Worm (Caenorhabditis elegans) whole organism, L4 larva: ENCODE data around the gene tebp-1.

Source experiments
- F26F4.8 ChIP-seq: fragments of 200-800 bp; sonication (Bioruptor generic); conservative IDR thresholded peaks from 2 replicates; pipeline ENCODE4 v1.3.6; 2022; ENCODE audit warnings: missing genetic modification characterization, missing compliant biosample characterization
- F44E2.7 ChIP-seq: fragments of 200-800 bp; sonication (Bioruptor generic); IDR thresholded peaks from 2 replicates; pipeline ENCODE4 v2.1.2; 2022; ENCODE audit warnings: missing genetic modification characterization, missing compliant biosample characterization
- F49E8.2 ChIP-seq: sonication (generic microtip); optimal IDR thresholded peaks from 2 replicates; lab custom pipeline; 2016; ENCODE audit warnings: missing compliant biosample characterization, mild to moderate bottlenecking, missing genetic modification characterization, borderline replicate concordance
- R02D3.7 ChIP-seq: fragments of 150-350 bp; sonication (generic microtip); optimal IDR thresholded peaks from 3 replicates; lab custom pipeline; 2014; ENCODE audit warnings: missing biosample characterization, missing genetic modification characterization
- T26A8.4 ChIP-seq: fragments of 200-800 bp; sonication (Bioruptor generic); IDR thresholded peaks from 2 replicates; pipeline ENCODE4 v1.3.6; 2022; ENCODE audit warnings: missing genetic modification characterization, missing compliant biosample characterization
- ZK337.2 ChIP-seq: fragments of 200-800 bp; sonication (Bioruptor generic); IDR thresholded peaks from 2 replicates; pipeline ENCODE4 v1.3.6; 2022; ENCODE audit warnings: missing genetic modification reagents, missing genetic modification characterization, missing compliant biosample characterization
- aly-2 ChIP-seq: sonication (generic microtip); optimal IDR thresholded peaks from 2 replicates; lab custom pipeline; 2018; ENCODE audit warnings: missing biosample characterization, missing genetic modification characterization
- ama-1 ChIP-seq: fragments of 150-350 bp; optimal IDR thresholded peaks from 2 replicates; lab custom pipeline; 2014; ENCODE audit warnings: inconsistent platforms, mixed read lengths
- ceh-44 ChIP-seq: fragments of 200-800 bp; sonication (Bioruptor generic); IDR thresholded peaks from 2 replicates; pipeline ENCODE4 v1.3.6; 2022; ENCODE audit warnings: missing genetic modification reagents, missing genetic modification characterization, missing compliant biosample characterization
- ceh-82 ChIP-seq: sonication (generic microtip); optimal IDR thresholded peaks from 2 replicates; lab custom pipeline; 2017; ENCODE audit warnings: missing biosample characterization, missing genetic modification characterization
- daf-19 ChIP-seq: fragments of 200-800 bp; sonication (Bioruptor generic); conservative IDR thresholded peaks from 2 replicates; pipeline ENCODE4 v1.3.6; 2022; ENCODE audit warnings: missing genetic modification characterization, missing compliant biosample characterization
- daf-8 ChIP-seq: fragments of 200-800 bp; sonication (Bioruptor generic); IDR thresholded peaks from 2 replicates; pipeline ENCODE4 v1.3.6; 2022; ENCODE audit warnings: missing genetic modification characterization, missing compliant biosample characterization
- dmd-9 ChIP-seq: fragments of 200-800 bp; sonication (Bioruptor generic); IDR thresholded peaks from 2 replicates; pipeline ENCODE4 v1.3.6; 2022; ENCODE audit warnings: missing genetic modification reagents, missing genetic modification characterization, missing compliant biosample characterization
- dpl-1 ChIP-seq: fragments of 150-350 bp; optimal IDR thresholded peaks from 2 replicates; lab custom pipeline; 2014; ENCODE audit warnings: missing biosample characterization, missing genetic modification reagents, missing genetic modification characterization
- egl-43 ChIP-seq: fragments of 200-800 bp; sonication (Bioruptor generic); IDR thresholded peaks from 2 replicates; pipeline ENCODE4 v1.3.6; 2022; ENCODE audit warnings: missing genetic modification reagents, missing genetic modification characterization, missing compliant biosample characterization
- hif-1 ChIP-seq, 2 experiments: sonication (generic microtip); optimal IDR thresholded peaks; 2 replicates each; lab custom pipeline; 2016 to 2017; ENCODE audit warnings: missing compliant biosample characterization in 2 of 2, missing genetic modification characterization in 2 of 2, missing genetic modification reagents in 2 of 2, missing genotype in 2 of 2, mild to moderate bottlenecking in 1 of 2
- hlh-30 ChIP-seq: sonication (generic microtip); optimal IDR thresholded peaks from 2 replicates; lab custom pipeline; 2017; ENCODE audit warnings: antibody characterized with exemption, mild to moderate bottlenecking, missing genetic modification characterization, missing compliant biosample characterization; ENCODE audit not compliant: insufficient read depth
- hmg-1.1 ChIP-seq: fragments of 200-800 bp; sonication (Bioruptor generic); IDR thresholded peaks from 2 replicates; pipeline ENCODE4 v1.3.6; 2022; ENCODE audit warnings: missing genetic modification reagents, missing genetic modification characterization, missing compliant biosample characterization
- lin-13 ChIP-seq: fragments of 150-350 bp; optimal IDR thresholded peaks from 2 replicates; lab custom pipeline; 2014; ENCODE audit warnings: missing biosample characterization, missing genetic modification reagents, missing genetic modification characterization
- lin-29 ChIP-seq: fragments of 200-800 bp; sonication (Bioruptor generic); IDR thresholded peaks from 2 replicates; pipeline ENCODE4 v1.3.6; 2022; ENCODE audit warnings: missing genetic modification reagents, missing genetic modification characterization, missing compliant biosample characterization
- lin-38 ChIP-seq: fragments of 200-800 bp; sonication (Bioruptor generic); IDR thresholded peaks from 2 replicates; pipeline ENCODE4 v1.3.6; 2022; ENCODE audit warnings: missing genetic modification reagents, missing genetic modification characterization, missing compliant biosample characterization
- lin-39 ChIP-seq: fragments of 150-350 bp; optimal IDR thresholded peaks from 2 replicates; lab custom pipeline; 2014; ENCODE audit warnings: missing biosample characterization, missing genetic modification reagents, missing genetic modification characterization
- lir-3 ChIP-seq: sonication (generic microtip); optimal IDR thresholded peaks from 2 replicates; lab custom pipeline; 2016; ENCODE audit warnings: mild to moderate bottlenecking, missing genetic modification characterization, missing compliant biosample characterization
- lsy-2 ChIP-seq, 2 experiments: fragments of 150-350 bp in 1 of 2; sonication (generic microtip) in 1 of 2; optimal IDR thresholded peaks; 2 replicates each; lab custom pipeline; 2014 to 2017; ENCODE audit warnings: missing biosample characterization in 2 of 2, missing genetic modification characterization in 2 of 2
- mep-1 ChIP-seq: fragments of 150-350 bp; sonication (generic microtip); optimal IDR thresholded peaks from 3 replicates; lab custom pipeline; 2014; ENCODE audit warnings: missing biosample characterization, missing genetic modification characterization
- nhr-111 ChIP-seq: fragments of 200-800 bp; sonication (Bioruptor generic); optimal IDR thresholded peaks from 2 replicates; lab custom pipeline; 2018; ENCODE audit warnings: mild to moderate bottlenecking, missing genetic modification characterization, missing compliant biosample characterization
- nhr-41 ChIP-seq: fragments of 200-800 bp; sonication (Bioruptor generic); IDR thresholded peaks from 2 replicates; pipeline ENCODE4 v1.3.6; 2022; ENCODE audit warnings: missing genetic modification reagents, missing genetic modification characterization, missing compliant biosample characterization
- nhr-48 ChIP-seq: sonication (generic microtip); optimal IDR thresholded peaks from 2 replicates; lab custom pipeline; 2016; ENCODE audit warnings: mild to moderate bottlenecking, missing genetic modification characterization, missing compliant biosample characterization
- nhr-76 ChIP-seq: fragments of 150-350 bp; optimal IDR thresholded peaks from 2 replicates; lab custom pipeline; 2014; ENCODE audit warnings: missing biosample characterization, missing genetic modification characterization
- nhr-77 ChIP-seq: fragments of 150-350 bp; optimal IDR thresholded peaks from 2 replicates; lab custom pipeline; 2014; ENCODE audit warnings: missing biosample characterization, missing genetic modification characterization
- pha-4 ChIP-seq, 2 experiments: fragments of 150-350 bp in 1 of 2; fragments of 200-800 bp in 1 of 2; sonication (Bioruptor generic) in 1 of 2; IDR thresholded peaks in 1 of 2; optimal IDR thresholded peaks in 1 of 2; 2 replicates each; pipeline versions ENCODE4 v1.3.6 to Lab custom; 2014 to 2022; ENCODE audit warnings: missing genetic modification characterization in 2 of 2, missing genetic modification reagents in 2 of 2, missing biosample characterization in 1 of 2, missing compliant biosample characterization in 1 of 2
- spr-1 ChIP-seq: sonication (generic microtip); optimal IDR thresholded peaks from 2 replicates; lab custom pipeline; 2016; ENCODE audit warnings: mild to moderate bottlenecking, missing genetic modification characterization, missing compliant biosample characterization
- unc-130 ChIP-seq: sonication (generic microtip); optimal IDR thresholded peaks from 2 replicates; lab custom pipeline; 2016; ENCODE audit warnings: missing genetic modification reagents, missing genetic modification characterization, missing compliant biosample characterization
- unc-39 ChIP-seq: sonication (generic microtip); optimal IDR thresholded peaks from 2 replicates; lab custom pipeline; 2017; ENCODE audit warnings: missing biosample characterization, missing genetic modification characterization
- zfp-2 ChIP-seq: sonication (generic microtip); optimal IDR thresholded peaks from 2 replicates; lab custom pipeline; 2016; ENCODE audit warnings: mild to moderate bottlenecking, missing genetic modification characterization, missing compliant biosample characterization
- ztf-11 ChIP-seq: fragments of 150-350 bp; optimal IDR thresholded peaks from 2 replicates; lab custom pipeline; 2014; ENCODE audit warnings: missing biosample characterization, missing genetic modification characterization

The tebp-1 gene

DNA sequence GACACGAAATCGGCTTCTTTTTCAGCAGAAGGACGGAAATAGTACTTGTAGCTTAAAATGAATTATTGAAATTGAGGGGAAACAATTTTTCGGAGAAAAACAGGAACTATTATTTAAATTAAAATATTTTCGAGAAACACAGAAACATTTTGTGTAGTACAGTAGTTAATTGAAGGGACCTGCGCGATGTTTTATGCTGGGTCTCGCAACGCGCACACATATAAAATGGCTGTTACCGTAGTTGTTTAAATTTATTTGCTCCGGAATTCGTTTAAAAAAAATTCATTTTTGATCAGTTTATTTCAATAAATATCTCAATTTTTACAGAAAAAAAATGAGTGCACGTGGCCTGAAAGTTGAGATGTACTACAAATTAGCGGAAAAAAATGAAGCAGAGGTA, 48.9 kb downstream of the tebp-1 start, which contains the start of gene dsb-2:
dsb-2 (plus strand) TSS at position 328 of the 400 bp plus-strand sequence.
- no peak for TF ChIP-seq ceh-44
- TF ChIP-seq lin-38, result peak; percentile 54
- no peak for TF ChIP-seq ZK337.2 (GFP tag; lab: Robert Waterston, UW)
- TF ChIP-seq unc-39 (tag; lab: Kevin White, UChicago), result no peak
- no peak for TF ChIP-seq nhr-76 (tag; lab: Kevin White, UChicago)
- peak; percentile 73 for TF ChIP-seq unc-130 (GFP tag; lab: Kevin White, UChicago)
- TF ChIP-seq lir-3, result no peak
- peak in 1 of 2 experiments; percentile 70 for TF ChIP-seq lsy-2 (tag; optimal IDR thresholded peaks at IDR 0.05; lab: Kevin White, UChicago)
- no peak for TF ChIP-seq lin-39 (tag; lab: Kevin White, UChicago)
- TF ChIP-seq F49E8.2 (tag; lab: Kevin White, UChicago), result peak; percentile 66
- no peak for TF ChIP-seq F26F4.8 (GFP tag; lab: Robert Waterston, UW)
- no peak for TF ChIP-seq pha-4 (GFP tag; IDR thresholded peaks at IDR 0.05; lab: Robert Waterston, UW)
- TF ChIP-seq pha-4 (tag; optimal IDR thresholded peaks at IDR 0.05; lab: Kevin White, UChicago), result no peak
- TF ChIP-seq hif-1 (tag; optimal IDR thresholded peaks at IDR 0.05; lab: Kevin White, UChicago), result no peak
- TF ChIP-seq egl-43 (GFP tag; lab: Robert Waterston, UW), result no peak

DNA sequence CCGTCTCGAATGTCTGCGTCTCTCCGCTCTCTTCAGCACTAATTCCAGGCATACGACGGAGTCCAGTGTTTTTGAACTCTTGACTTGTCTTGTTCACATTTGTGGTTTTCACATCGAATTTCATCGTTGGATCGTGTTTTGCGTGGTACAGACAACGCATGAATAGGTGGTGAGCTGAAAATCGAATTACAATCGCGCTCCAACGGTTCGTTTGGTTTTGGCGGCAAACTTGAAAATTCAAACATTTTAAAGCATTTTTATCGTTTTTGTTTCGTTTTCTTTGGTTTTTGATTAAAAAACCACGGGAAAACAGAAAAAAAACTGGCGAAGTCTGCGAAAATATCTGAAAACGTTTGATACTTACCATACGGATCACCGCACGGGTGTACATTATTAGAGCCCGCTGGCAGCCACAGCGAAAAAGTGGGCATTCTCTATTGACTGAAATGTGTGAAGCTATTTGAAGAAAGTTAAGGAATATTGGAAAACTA, 51.3 kb downstream of the tebp-1 start, which contains the start of gene exl-1:
exl-1 (minus strand) TSS at position 441 of the 491 bp plus-strand sequence.
- TF ChIP-seq dpl-1 (GFP tag; lab: Kevin White, UChicago) (peak; percentile 1), nhr-111 (GFP tag; lab: Kevin White, UChicago) (no peak), spr-1 (tag; lab: Kevin White, UChicago) (no peak), hmg-1.1 (GFP tag; lab: Robert Waterston, UW) (no peak), mep-1 (tag; lab: Kevin White, UChicago) (no peak), daf-19 (GFP tag; lab: Robert Waterston, UW) (0 out of 2 replicates have a peak, but pooled peaks have one; percentile 40), nhr-77 (no peak)

DNA sequence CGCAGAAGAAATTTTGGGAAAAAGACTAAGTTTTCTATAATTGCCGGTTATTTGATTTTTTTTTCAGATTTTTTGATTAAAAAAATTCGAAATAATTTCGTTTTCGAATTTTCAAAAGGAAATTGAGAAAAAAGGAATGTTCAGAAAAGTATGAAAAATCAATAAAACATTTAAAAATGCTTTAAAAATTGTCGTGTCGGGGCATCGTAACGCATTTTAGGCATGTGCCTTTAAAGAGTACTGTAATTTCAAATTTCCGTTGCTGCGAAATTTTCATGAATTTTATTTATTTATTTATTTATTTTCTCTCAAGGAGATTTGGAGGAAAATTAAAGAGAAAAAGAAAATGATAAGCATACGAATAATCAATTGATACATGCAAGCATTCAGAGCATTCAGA, 51.9 kb downstream of the tebp-1 start:
- TF ChIP-seq R02D3.7, result no peak
- TF ChIP-seq ztf-11 (tag; lab: Kevin White, UChicago), result no peak
- no peak for TF ChIP-seq hlh-30 (tag; lab: Kevin White, UChicago)
- no peak for TF ChIP-seq ama-1 (lab: Kevin White, UChicago)
- no peak for TF ChIP-seq nhr-41 (GFP tag; lab: Robert Waterston, UW)
- no peak for TF ChIP-seq lsy-2 (tag; optimal IDR thresholded peaks at IDR 0.05; lab: Kevin White, UChicago)
- TF ChIP-seq dmd-9 (GFP tag; lab: Robert Waterston, UW), result no peak
- TF ChIP-seq nhr-77, result no peak
- TF ChIP-seq lin-13 (GFP tag; lab: Kevin White, UChicago), result no peak
- no peak for TF ChIP-seq F44E2.7 (GFP tag; lab: Robert Waterston, UW)
- no peak for TF ChIP-seq lin-29 (GFP tag; lab: Robert Waterston, UW)
- no peak for TF ChIP-seq aly-2
- no peak for TF ChIP-seq nhr-76 (tag; lab: Kevin White, UChicago)
- no peak for TF ChIP-seq nhr-111 (GFP tag; lab: Kevin White, UChicago)
- no peak for TF ChIP-seq nhr-48 (tag; lab: Kevin White, UChicago)
- TF ChIP-seq T26A8.4, result no peak
- no peak for TF ChIP-seq zfp-2 (tag; lab: Kevin White, UChicago)
- no peak for TF ChIP-seq ceh-82 (tag; lab: Kevin White, UChicago)
- TF ChIP-seq daf-8 (GFP tag; lab: Robert Waterston, UW), result no peak
- TF ChIP-seq, all 104 proteins: peak for 0
